In genomic region chrX:17826807-17827703, dm6 we compare ENCODE assay signal across 4 fruit fly cellular contexts.
TF ChIP-seq lines count a peak whose summit lies in the region.

Gene Socs16D, minus strand, starts transcription at chrX:17827564.

TF ChIP-seq in whole organism, adult, 20 proteins besides CTCF, POLR2A, EP300 and RAD21 (continued from another document):
- peak; percentile 25 for TF ChIP-seq CG12768 (GFP tag; optimal IDR thresholded peaks at IDR 0.05; lab: Kevin White, UChicago)
- peak; percentile 33 for TF ChIP-seq toe (GFP tag; optimal IDR thresholded peaks at IDR 0.05; lab: Kevin White, UChicago)
- TF ChIP-seq CG14711 (tag; optimal IDR thresholded peaks at IDR 0.05; lab: Kevin White, UChicago), result peak; percentile 24

TF ChIP-seq in whole organism, embryonic, 481 proteins besides CTCF, POLR2A, EP300 and RAD21 (continued from another document and continues in another):
- TF ChIP-seq Xbp1 (GFP tag; optimal IDR thresholded peaks at IDR 0.05; lab: Kevin White, UChicago) (peak; percentile 35), CG4328 (GFP tag; optimal IDR thresholded peaks at IDR 0.05; lab: Kevin White, UChicago) (peak; percentile 24), gcm2 (GFP tag; optimal IDR thresholded peaks at IDR 0.05; lab: Kevin White, UChicago) (no peak), BtbVII (GFP tag; optimal IDR thresholded peaks at IDR 0.05; lab: Kevin White, UChicago) (peak; percentile 13), ham (GFP tag; IDR thresholded peaks at IDR 0.05; lab: Robert Waterston, UW) (no peak), Bteb2 (GFP tag; optimal IDR thresholded peaks at IDR 0.05; lab: Kevin White, UChicago) (peak; percentile 41), CG7357 (GFP tag; IDR thresholded peaks at IDR 0.05; lab: Robert Waterston, UW) (no peak), ap (GFP tag; IDR thresholded peaks at IDR 0.05; lab: Robert Waterston, UW) (no peak), CG8944 (GFP tag; optimal IDR thresholded peaks at IDR 0.05; lab: Kevin White, UChicago) (peak; percentile 5), bowl (GFP tag; IDR thresholded peaks at IDR 0.05; lab: Robert Waterston, UW) (no peak), CG10274 (GFP tag; optimal IDR thresholded peaks at IDR 0.05; lab: Kevin White, UChicago) (no peak), CG1832 (GFP tag; optimal IDR thresholded peaks at IDR 0.05; lab: Kevin White, UChicago) (peak; percentile 17), CG9932 (GFP tag; IDR thresholded peaks at IDR 0.05; lab: Robert Waterston, UW) (peak; percentile 83), wor (GFP tag; IDR thresholded peaks at IDR 0.05; lab: Robert Waterston, UW) (no peak), tup (GFP tag; optimal IDR thresholded peaks at IDR 0.05; lab: Kevin White, UChicago) (no peak), CG4617 (GFP tag; optimal IDR thresholded peaks at IDR 0.05; lab: Kevin White, UChicago; ENCODE audit: borderline replicate concordance) (peak; percentile 74), CG13775 (GFP tag; optimal IDR thresholded peaks at IDR 0.05; lab: Kevin White, UChicago) (no peak), CG7928 (GFP tag; optimal IDR thresholded peaks at IDR 0.05; lab: Kevin White, UChicago) (no peak), unpg (GFP tag; optimal IDR thresholded peaks at IDR 0.05; lab: Kevin White, UChicago) (peak; percentile 15), yki (optimal IDR thresholded peaks at IDR 0.05; lab: Kevin White, UChicago) (no peak), CG11723 (GFP tag; optimal IDR thresholded peaks at IDR 0.05; lab: Kevin White, UChicago) (no peak), phol (tag; optimal IDR thresholded peaks at IDR 0.05; lab: Kevin White, UChicago) (peak; percentile 47), sens (GFP tag; lab: Kevin White, UChicago) (peak; percentile 70), Opbp (GFP tag; IDR thresholded peaks at IDR 0.05; lab: Robert Waterston, UW; ENCODE audit: partially characterized antibody) (peak; percentile 99), CG8290 (GFP tag; optimal IDR thresholded peaks at IDR 0.05; lab: Kevin White, UChicago) (peak; percentile 58), CG8290 (tag; optimal IDR thresholded peaks at IDR 0.05; lab: Kevin White, UChicago) (peak in 1 of 2 experiments; percentile 75), lmd (GFP tag; IDR thresholded peaks at IDR 0.05; lab: Robert Waterston, UW) (peak; percentile 29; the same call in 1 of the 2 replicates), gt (GFP tag; IDR thresholded peaks at IDR 0.05; lab: Robert Waterston, UW) (no peak), Doc2 (GFP tag; IDR thresholded peaks at IDR 0.05; lab: Robert Waterston, UW) (no peak), cad (GFP tag; optimal IDR thresholded peaks at IDR 0.05; lab: Kevin White, UChicago) (no peak), Bgb (GFP tag; IDR thresholded peaks at IDR 0.05; lab: Robert Waterston, UW; ENCODE audit: partially characterized antibody) (peak; percentile 99), Trl (optimal IDR thresholded peaks at IDR 0.05; lab: Kevin White, UChicago) (peak; percentile 61 to 78), Trl (GFP tag; optimal IDR thresholded peaks at IDR 0.05; lab: Kevin White, UChicago) (peak; percentile 55), HLH3B (GFP tag; IDR thresholded peaks at IDR 0.05; lab: Robert Waterston, UW) (0 out of 2 replicates have a peak, but pooled peaks have one; percentile 5), Stat92E (GFP tag; optimal IDR thresholded peaks at IDR 0.05; lab: Kevin White, UChicago) (no peak), sima (GFP tag; optimal IDR thresholded peaks at IDR 0.05; lab: Kevin White, UChicago) (no peak), cato (GFP tag; optimal IDR thresholded peaks at IDR 0.05; lab: Kevin White, UChicago; ENCODE audit: borderline replicate concordance) (no peak), CG7372 (GFP tag; IDR thresholded peaks at IDR 0.05; lab: Robert Waterston, UW) (no peak), Gsc (GFP tag; IDR thresholded peaks at IDR 0.05; lab: Robert Waterston, UW) (no peak), bigmax (GFP tag; optimal IDR thresholded peaks at IDR 0.05; lab: Kevin White, UChicago) (peak; percentile 45), CG18262 (tag; optimal IDR thresholded peaks at IDR 0.05; lab: Kevin White, UChicago) (no peak), cwo (GFP tag; optimal IDR thresholded peaks at IDR 0.05; lab: Kevin White, UChicago) (peak; percentile 23), ab (GFP tag; optimal IDR thresholded peaks at IDR 0.05; lab: Kevin White, UChicago) (no peak)

TF ChIP-seq in whole organism, prepupa, 60 proteins besides CTCF, POLR2A, EP300 and RAD21 (continued from another document):
- TF ChIP-seq CG10631 (GFP tag; optimal IDR thresholded peaks at IDR 0.05; lab: Kevin White, UChicago), result peak; percentile 1
- TF ChIP-seq acj6 (GFP tag; optimal IDR thresholded peaks at IDR 0.05; lab: Kevin White, UChicago), result no peak
- TF ChIP-seq CG11762 (GFP tag; optimal IDR thresholded peaks at IDR 0.05; lab: Kevin White, UChicago; ENCODE audit: insufficient read depth), result no peak
- TF ChIP-seq Eip93F (GFP tag; optimal IDR thresholded peaks at IDR 0.05; lab: Kevin White, UChicago), result no peak
- TF ChIP-seq CG6163 (GFP tag; IDR thresholded peaks at IDR 0.05; lab: Robert Waterston, UW), result no peak; the same call in 2 of the 3 replicates
- peak; percentile 15 for TF ChIP-seq Sox14 (GFP tag; optimal IDR thresholded peaks at IDR 0.05; lab: Kevin White, UChicago)
- TF ChIP-seq dac (GFP tag; optimal IDR thresholded peaks at IDR 0.05; lab: Kevin White, UChicago), result no peak
- TF ChIP-seq CG32006 (GFP tag; optimal IDR thresholded peaks at IDR 0.05; lab: Kevin White, UChicago), result no peak
- peak; percentile 14 for TF ChIP-seq CG3032 (tag; optimal IDR thresholded peaks at IDR 0.05; lab: Kevin White, UChicago)
- peak; percentile 48 for TF ChIP-seq esn (GFP tag; optimal IDR thresholded peaks at IDR 0.05; lab: Kevin White, UChicago)
- peak; percentile 45 for TF ChIP-seq Sox102F (GFP tag; optimal IDR thresholded peaks at IDR 0.05; lab: Kevin White, UChicago)
- no peak for TF ChIP-seq spab (GFP tag; optimal IDR thresholded peaks at IDR 0.05; lab: Kevin White, UChicago)
- no peak for TF ChIP-seq CG8319 (GFP tag; optimal IDR thresholded peaks at IDR 0.05; lab: Kevin White, UChicago)
- TF ChIP-seq CG11902 (GFP tag; optimal IDR thresholded peaks at IDR 0.05; lab: Kevin White, UChicago), result no peak
- TF ChIP-seq CG6792 (GFP tag; optimal IDR thresholded peaks at IDR 0.05; lab: Kevin White, UChicago), result no peak
- TF ChIP-seq fd85E (GFP tag; optimal IDR thresholded peaks at IDR 0.05; lab: Kevin White, UChicago), result no peak
- TF ChIP-seq Gug (GFP tag; IDR thresholded peaks at IDR 0.05; lab: Robert Waterston, UW), result no peak
- TF ChIP-seq topi (GFP tag; optimal IDR thresholded peaks at IDR 0.05; lab: Kevin White, UChicago), result peak; percentile 47
- no peak for TF ChIP-seq CG10669 (GFP tag; optimal IDR thresholded peaks at IDR 0.05; lab: Kevin White, UChicago)
- peak; percentile 34 for TF ChIP-seq Smox (GFP tag; optimal IDR thresholded peaks at IDR 0.05; lab: Kevin White, UChicago)
- no peak for TF ChIP-seq CG6808 (GFP tag; optimal IDR thresholded peaks at IDR 0.05; lab: Kevin White, UChicago)
- TF ChIP-seq achi (GFP tag; optimal IDR thresholded peaks at IDR 0.05; lab: Kevin White, UChicago), result no peak
- TF ChIP-seq vri (GFP tag; optimal IDR thresholded peaks at IDR 0.05; lab: Kevin White, UChicago), result peak; percentile 33
- TF ChIP-seq svp (GFP tag; lab: Kevin White, UChicago), result peak; percentile 52
- TF ChIP-seq Lpt (GFP tag; optimal IDR thresholded peaks at IDR 0.05; lab: Kevin White, UChicago), result peak; percentile 52
- no peak for TF ChIP-seq Sox15 (GFP tag; optimal IDR thresholded peaks at IDR 0.05; lab: Kevin White, UChicago)
- peak; percentile 1 for TF ChIP-seq Hr39 (GFP tag; optimal IDR thresholded peaks at IDR 0.05; lab: Kevin White, UChicago)
- no peak for TF ChIP-seq Blimp-1 (GFP tag; optimal IDR thresholded peaks at IDR 0.05; lab: Kevin White, UChicago)
- TF ChIP-seq eg (GFP tag; IDR thresholded peaks at IDR 0.05; lab: Robert Waterston, UW), result 0 out of 3 replicates have a peak, but pooled peaks have one; percentile 10
- TF ChIP-seq CG31627 (GFP tag; optimal IDR thresholded peaks at IDR 0.05; lab: Kevin White, UChicago), result peak; percentile 32
- TF ChIP-seq CG1621 (tag; optimal IDR thresholded peaks at IDR 0.05; lab: Kevin White, UChicago), result no peak
- TF ChIP-seq CG7368 (GFP tag; optimal IDR thresholded peaks at IDR 0.05; lab: Kevin White, UChicago), result no peak
- no peak for TF ChIP-seq CG11294 (GFP tag; IDR thresholded peaks at IDR 0.05; lab: Robert Waterston, UW)
- TF ChIP-seq CG16779 (tag; optimal IDR thresholded peaks at IDR 0.05; lab: Kevin White, UChicago), result peak; percentile 20
- no peak for TF ChIP-seq CG6276 (GFP tag; optimal IDR thresholded peaks at IDR 0.05; lab: Kevin White, UChicago)
- TF ChIP-seq dsx (GFP tag; optimal IDR thresholded peaks at IDR 0.05; lab: Kevin White, UChicago; ENCODE audit: poor library complexity, severe bottlenecking), result peak; percentile 13
- no peak for TF ChIP-seq Hr38 (GFP tag; optimal IDR thresholded peaks at IDR 0.05; lab: Kevin White, UChicago)
- TF ChIP-seq ss (GFP tag; optimal IDR thresholded peaks at IDR 0.05; lab: Kevin White, UChicago), result peak; percentile 60 to 61
- no peak for TF ChIP-seq Hr4 (GFP tag; optimal IDR thresholded peaks at IDR 0.05; lab: Kevin White, UChicago)
- TF ChIP-seq salr (GFP tag; optimal IDR thresholded peaks at IDR 0.05; lab: Kevin White, UChicago), result no peak
- TF ChIP-seq CG34406 (GFP tag; optimal IDR thresholded peaks at IDR 0.05; lab: Kevin White, UChicago), result no peak
- TF ChIP-seq Eip75B (GFP tag; optimal IDR thresholded peaks at IDR 0.05; lab: Kevin White, UChicago), result no peak

TF ChIP-seq in whole organism, wandering third instar larva, 38 proteins besides CTCF, POLR2A, EP300 and RAD21 (continued from another document):
- TF ChIP-seq h (GFP tag; optimal IDR thresholded peaks at IDR 0.05; lab: Kevin White, UChicago), result peak; percentile 48
- no peak for TF ChIP-seq sage (GFP tag; optimal IDR thresholded peaks at IDR 0.05; lab: Kevin White, UChicago)
- TF ChIP-seq Dfd (GFP tag; optimal IDR thresholded peaks at IDR 0.05; lab: Kevin White, UChicago), result peak; percentile 66
- TF ChIP-seq Abd-B (GFP tag; optimal IDR thresholded peaks at IDR 0.05; lab: Kevin White, UChicago), result peak; percentile 77
- TF ChIP-seq Mio (GFP tag; optimal IDR thresholded peaks at IDR 0.05; lab: Kevin White, UChicago), result no peak
- peak; percentile 1 for TF ChIP-seq Hnf4 (GFP tag; optimal IDR thresholded peaks at IDR 0.05; lab: Kevin White, UChicago)
- TF ChIP-seq Vsx2 (GFP tag; optimal IDR thresholded peaks at IDR 0.05; lab: Kevin White, UChicago; ENCODE audit: partially characterized antibody), result no peak
- TF ChIP-seq sv (GFP tag; optimal IDR thresholded peaks at IDR 0.05; lab: Kevin White, UChicago), result peak; percentile 10
- TF ChIP-seq dmrt93B (GFP tag; optimal IDR thresholded peaks at IDR 0.05; lab: Kevin White, UChicago), result no peak
- TF ChIP-seq jim (GFP tag; optimal IDR thresholded peaks at IDR 0.05; lab: Kevin White, UChicago), result no peak
